Worm (Caenorhabditis elegans) whole organism, L4 larva: ENCODE data around the gene asps-1.
A peak's percentile ranks its signal among the peaks of the same experiment; 100 is the strongest.

Experiments
- D1046.2 ChIP-seq: fragments of 200-800 bp; sonication (Bioruptor generic); IDR thresholded peaks from 2 replicates; pipeline ENCODE4 v1.3.6; 2022; ENCODE audit warnings: missing genetic modification characterization, missing compliant biosample characterization
- R02D3.7 ChIP-seq: fragments of 150-350 bp; sonication (generic microtip); optimal IDR thresholded peaks from 3 replicates; lab custom pipeline; 2014; ENCODE audit warnings: missing biosample characterization, missing genetic modification characterization
- T26A8.4 ChIP-seq: fragments of 200-800 bp; sonication (Bioruptor generic); IDR thresholded peaks from 2 replicates; pipeline ENCODE4 v1.3.6; 2022; ENCODE audit warnings: missing genetic modification characterization, missing compliant biosample characterization
- aha-1 ChIP-seq: fragments of 150-350 bp; peaks from one replicate; lab custom pipeline; 2014; ENCODE audit warnings: missing biosample characterization, missing genetic modification characterization
- aly-2 ChIP-seq: sonication (generic microtip); optimal IDR thresholded peaks from 2 replicates; lab custom pipeline; 2018; ENCODE audit warnings: missing biosample characterization, missing genetic modification characterization
- ceh-32 ChIP-seq: sonication (generic microtip); optimal IDR thresholded peaks from 2 replicates; lab custom pipeline; 2016; ENCODE audit warnings: mild to moderate bottlenecking, missing genetic modification characterization, missing compliant biosample characterization; ENCODE audit not compliant: poor library complexity
- ceh-62 ChIP-seq: sonication (generic microtip); optimal IDR thresholded peaks from 2 replicates; lab custom pipeline; 2017; ENCODE audit warnings: missing biosample characterization, missing genetic modification characterization
- ces-1 ChIP-seq: fragments of 150-350 bp; sonication (generic microtip); optimal IDR thresholded peaks from 4 replicates; lab custom pipeline; 2014; ENCODE audit warnings: missing biosample characterization, missing genetic modification reagents, missing genetic modification characterization
- ctbp-1 ChIP-seq: fragments of 200-800 bp; sonication (Bioruptor generic); IDR thresholded peaks from 2 replicates; pipeline ENCODE4 v1.3.6; 2022; ENCODE audit warnings: missing genetic modification reagents, missing genetic modification characterization, missing compliant biosample characterization
- dmd-8 ChIP-seq: fragments of 200-800 bp; sonication (Bioruptor generic); IDR thresholded peaks from 2 replicates; pipeline ENCODE4 v1.3.6; 2022; ENCODE audit warnings: missing genetic modification characterization, missing compliant biosample characterization
- dmd-9 ChIP-seq: fragments of 200-800 bp; sonication (Bioruptor generic); IDR thresholded peaks from 2 replicates; pipeline ENCODE4 v1.3.6; 2022; ENCODE audit warnings: missing genetic modification reagents, missing genetic modification characterization, missing compliant biosample characterization
- dpl-1 ChIP-seq: fragments of 150-350 bp; optimal IDR thresholded peaks from 2 replicates; lab custom pipeline; 2014; ENCODE audit warnings: missing biosample characterization, missing genetic modification reagents, missing genetic modification characterization
- duxl-1 ChIP-seq: sonication (generic microtip); optimal IDR thresholded peaks from 2 replicates; lab custom pipeline; 2016; ENCODE audit warnings: mild to moderate bottlenecking, missing genetic modification characterization, moderate library complexity, missing compliant biosample characterization; ENCODE audit not compliant: poor library complexity
- hif-1 ChIP-seq, 2 experiments: sonication (generic microtip); optimal IDR thresholded peaks; 2 replicates each; lab custom pipeline; 2016 to 2017; ENCODE audit warnings: missing compliant biosample characterization in 2 of 2, missing genetic modification characterization in 2 of 2, missing genetic modification reagents in 2 of 2, missing genotype in 2 of 2, mild to moderate bottlenecking in 1 of 2
- lsy-2 ChIP-seq, 2 experiments: fragments of 150-350 bp in 1 of 2; sonication (generic microtip) in 1 of 2; optimal IDR thresholded peaks; 2 replicates each; lab custom pipeline; 2014 to 2017; ENCODE audit warnings: missing biosample characterization in 2 of 2, missing genetic modification characterization in 2 of 2
- mdt-29 ChIP-seq: fragments of 200-800 bp; sonication (Bioruptor generic); IDR thresholded peaks from 2 replicates; pipeline ENCODE4 v1.3.6; 2022; ENCODE audit warnings: missing genetic modification reagents, missing genetic modification characterization, missing compliant biosample characterization
- mes-2 ChIP-seq: sonication (generic microtip); optimal IDR thresholded peaks from 2 replicates; lab custom pipeline; 2016; ENCODE audit warnings: missing genotype, mild to moderate bottlenecking, missing genetic modification characterization, missing compliant biosample characterization; ENCODE audit not compliant: poor library complexity, severe bottlenecking
- mxl-3 ChIP-seq: fragments of 200-800 bp; sonication (Bioruptor generic); optimal IDR thresholded peaks from 2 replicates; lab custom pipeline; 2018; ENCODE audit warnings: mild to moderate bottlenecking, missing genetic modification characterization, missing compliant biosample characterization
- nhr-25 ChIP-seq: sonication (generic microtip); optimal IDR thresholded peaks from 2 replicates; lab custom pipeline; 2017; ENCODE audit warnings: missing genetic modification characterization, mild to moderate bottlenecking, missing compliant biosample characterization, antibody characterized with exemption, moderate library complexity, borderline replicate concordance; ENCODE audit not compliant: insufficient read depth
- nhr-28 ChIP-seq: fragments of 150-350 bp; optimal IDR thresholded peaks from 2 replicates; lab custom pipeline; 2014; ENCODE audit warnings: missing biosample characterization, missing genetic modification characterization
- nhr-42 ChIP-seq: fragments of 200-800 bp; sonication (Bioruptor generic); IDR thresholded peaks from 2 replicates; pipeline ENCODE4 v1.3.6; 2022; ENCODE audit warnings: missing genetic modification characterization, missing compliant biosample characterization
- nhr-6 ChIP-seq: fragments of 150-350 bp; optimal IDR thresholded peaks from 2 replicates; lab custom pipeline; 2014; ENCODE audit warnings: missing biosample characterization, missing genetic modification characterization
- nhr-76 ChIP-seq: fragments of 150-350 bp; optimal IDR thresholded peaks from 2 replicates; lab custom pipeline; 2014; ENCODE audit warnings: missing biosample characterization, missing genetic modification characterization
- php-3 ChIP-seq: fragments of 200-800 bp; sonication (Bioruptor generic); IDR thresholded peaks from 2 replicates; pipeline ENCODE4 v1.3.6; 2022; ENCODE audit warnings: missing genetic modification reagents, missing genetic modification characterization, missing compliant biosample characterization
- rbr-2 ChIP-seq: sonication (generic microtip); optimal IDR thresholded peaks from 2 replicates; lab custom pipeline; 2016; ENCODE audit warnings: missing genotype, missing genetic modification characterization, missing compliant biosample characterization
- skn-1 ChIP-seq: fragments of 150-350 bp; optimal IDR thresholded peaks from 2 replicates; lab custom pipeline; 2014; ENCODE audit warnings: missing biosample characterization, missing genetic modification characterization
- snpc-1.2 ChIP-seq: fragments of 200-800 bp; sonication (Bioruptor generic); IDR thresholded peaks from 2 replicates; pipeline ENCODE4 v1.3.6; 2022; ENCODE audit warnings: missing genetic modification reagents, missing genetic modification characterization, missing compliant biosample characterization
- spr-1 ChIP-seq: sonication (generic microtip); optimal IDR thresholded peaks from 2 replicates; lab custom pipeline; 2016; ENCODE audit warnings: mild to moderate bottlenecking, missing genetic modification characterization, missing compliant biosample characterization
- spr-3 ChIP-seq: fragments of 200-800 bp; sonication (Bioruptor generic); optimal IDR thresholded peaks from 2 replicates; lab custom pipeline; 2018; ENCODE audit warnings: mild to moderate bottlenecking, missing genetic modification characterization, missing compliant biosample characterization
- tag-97 ChIP-seq: fragments of 200-800 bp; sonication (Bioruptor generic); IDR thresholded peaks from 2 replicates; pipeline ENCODE4 v1.3.6; 2022; ENCODE audit warnings: missing genetic modification characterization, missing compliant biosample characterization
- tra-1 ChIP-seq: fragments of 200-800 bp; sonication (Bioruptor generic); IDR thresholded peaks from 2 replicates; pipeline ENCODE4 v1.3.6; 2022; ENCODE audit warnings: missing genetic modification reagents, missing genetic modification characterization, missing compliant biosample characterization
- unc-130 ChIP-seq: sonication (generic microtip); optimal IDR thresholded peaks from 2 replicates; lab custom pipeline; 2016; ENCODE audit warnings: missing genetic modification reagents, missing genetic modification characterization, missing compliant biosample characterization
- unc-62 ChIP-seq, 3 experiments: fragments of 150-350 bp in 1 of 3; sonication (generic microtip); optimal IDR thresholded peaks in 2 of 3; peaks in 1 of 3; 1 replicate in 1 of 3; 2 replicates in 2 of 3; lab custom pipeline; 2014 to 2017; ENCODE audit warnings: missing biosample characterization in 3 of 3, missing genetic modification characterization in 3 of 3, missing genetic modification reagents in 3 of 3, missing genotype in 1 of 3
- zip-2 ChIP-seq: fragments of 150-350 bp; optimal IDR thresholded peaks from 2 replicates; lab custom pipeline; 2014; ENCODE audit warnings: missing biosample characterization, missing genetic modification characterization

asps-1 gene

ce11 chrV:10320101-10320761, 3.0 kb upstream of the asps-1 start, which contains the start of the genes gna-1 and B0024.13 (continued):
- TF ChIP-seq tra-1 (GFP tag; lab: Robert Waterston, UW) (no peak), duxl-1 (tag; lab: Kevin White, UChicago) (peak; percentile 35)

- no peak for TF ChIP-seq spr-3 (GFP tag; lab: Kevin White, UChicago)
- TF ChIP-seq snpc-1.2 (GFP tag; lab: Robert Waterston, UW) = no peak
- no peak for TF ChIP-seq hif-1 (tag; optimal IDR thresholded peaks at IDR 0.05; lab: Kevin White, UChicago)
- TF ChIP-seq ceh-32 (tag; lab: Kevin White, UChicago) = no peak
- no peak for TF ChIP-seq php-3
- no peak for TF ChIP-seq ces-1 (GFP tag; lab: Kevin White, UChicago)
- no peak for TF ChIP-seq T26A8.4 (GFP tag; lab: Robert Waterston, UW)
- TF ChIP-seq mxl-3 (GFP tag; lab: Kevin White, UChicago) = no peak
- TF ChIP-seq nhr-25 (tag; lab: Kevin White, UChicago) = no peak
These were observed 2.2 kb upstream of the asps-1 start, which contains the start of gene B0024.11 for ce11 chrV:10319434-10319833. TSS of gene B0024.11 (minus strand) at chrV:10319534.

DNA sequence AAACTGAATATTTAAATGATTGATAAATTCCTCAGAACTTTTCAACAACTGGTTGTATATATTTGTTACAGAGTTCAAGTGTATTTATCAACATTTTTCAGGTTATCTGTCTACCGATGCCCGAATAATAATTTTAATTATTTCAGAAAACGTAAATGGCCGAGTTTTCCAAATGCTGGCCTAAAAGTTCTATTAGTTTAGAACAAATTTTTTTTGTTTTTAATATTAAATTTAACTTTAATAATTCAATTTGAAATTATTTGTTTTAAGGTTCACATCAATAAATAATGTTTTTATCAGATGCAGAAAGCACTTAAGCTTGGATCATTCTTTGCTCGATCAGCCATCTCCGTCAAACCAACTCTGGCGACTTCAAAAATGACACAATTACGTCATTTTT, 2.8 kb downstream of the asps-1 start, which contains the start of gene trx-2:
Gene trx-2 (plus strand): TSS at position 301 of the 400 bp plus-strand sequence.
- TF ChIP-seq spr-1 = no peak
- no peak for TF ChIP-seq aha-1 (tag; lab: Kevin White, UChicago)
- no peak for TF ChIP-seq tag-97 (GFP tag; lab: Robert Waterston, UW)
- no peak for TF ChIP-seq dmd-9 (GFP tag; lab: Robert Waterston, UW)
- no peak for TF ChIP-seq tra-1 (GFP tag; lab: Robert Waterston, UW)
- no peak for TF ChIP-seq R02D3.7
- no peak for TF ChIP-seq mdt-29
- no peak for TF ChIP-seq mes-2 (tag; lab: Kevin White, UChicago)

ce11 chrV:10313953-10314352, 3.2 kb downstream of the asps-1 start, which contains the start of gene gcy-6:
TSS of gene gcy-6 (minus strand) at chrV:10314053.
- TF ChIP-seq unc-62 (GFP tag; optimal IDR thresholded peaks at IDR 0.05 in 1 of 2; lab: Kevin White, UChicago) = peak in 1 of 2 experiments; percentile 15
- no peak for TF ChIP-seq unc-62 (tag; optimal IDR thresholded peaks at IDR 0.05; lab: Kevin White, UChicago)
- no peak for TF ChIP-seq php-3
- TF ChIP-seq aha-1 (tag; lab: Kevin White, UChicago) = peak; percentile 85

DNA sequence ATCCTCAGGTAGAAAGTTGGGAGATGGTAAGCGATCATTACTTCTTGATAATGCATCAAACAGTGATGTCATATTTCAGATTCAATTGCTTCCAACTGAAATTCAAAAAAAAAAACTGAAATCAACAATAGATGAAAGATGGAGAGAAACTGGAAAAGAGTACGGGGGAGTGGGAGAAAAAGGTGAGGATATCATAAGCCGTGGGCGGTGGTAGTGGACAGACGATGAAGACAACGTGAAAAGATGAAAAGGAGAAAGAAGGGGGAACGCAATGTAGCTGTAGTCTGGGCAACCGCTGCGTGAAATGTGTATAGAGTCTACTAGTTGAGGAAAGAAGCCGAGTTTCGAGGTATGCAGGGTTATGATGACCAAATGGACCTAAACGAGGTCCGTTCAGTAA, 9.9 kb downstream of the asps-1 start, which contains the start of gene che-12:
Gene che-12 (minus strand): TSS at position 101 of the 400 bp plus-strand sequence.
- TF ChIP-seq nhr-25 (tag; lab: Kevin White, UChicago) (no peak), aha-1 (tag; lab: Kevin White, UChicago) (no peak), ceh-62 (tag; lab: Kevin White, UChicago) (no peak), nhr-6 (no peak), lsy-2 (tag; optimal IDR thresholded peaks at IDR 0.05; lab: Kevin White, UChicago) (no peak), skn-1 (tag; lab: Kevin White, UChicago) (no peak), dpl-1 (GFP tag; lab: Kevin White, UChicago) (no peak), php-3 (no peak), unc-130 (GFP tag; lab: Kevin White, UChicago) (no peak), D1046.2 (GFP tag; lab: Robert Waterston, UW) (no peak), nhr-76 (tag; lab: Kevin White, UChicago) (no peak), rbr-2 (tag; lab: Kevin White, UChicago) (no peak), zip-2 (tag; lab: Kevin White, UChicago) (no peak), dmd-8 (GFP tag; lab: Robert Waterston, UW) (no peak), nhr-28 (tag; lab: Kevin White, UChicago) (no peak), ctbp-1 (GFP tag; lab: Robert Waterston, UW) (no peak), aly-2 (tag; lab: Kevin White, UChicago) (no peak), nhr-42 (GFP tag; lab: Robert Waterston, UW) (no peak)
